Fruit fly (Drosophila melanogaster) whole organism, prepupa: ENCODE results near the gene sbr.

Experiments used
- CG10631 ChIP-seq: fragments of 200-800 bp; sonication (Bioruptor generic); optimal IDR thresholded peaks from 2 replicates; lab custom pipeline; 2016; ENCODE audit warnings: missing biosample characterization, missing genetic modification characterization
- CG10669 ChIP-seq: fragments of 200-800 bp; sonication (Bioruptor generic); optimal IDR thresholded peaks from 3 replicates; lab custom pipeline; 2018; ENCODE audit warnings: missing biosample characterization, mild to moderate bottlenecking, missing genetic modification characterization, moderate library complexity
- CG11762 ChIP-seq: fragments of 200-800 bp; sonication (Bioruptor generic); optimal IDR thresholded peaks from 3 replicates; lab custom pipeline; 2016; ENCODE audit warnings: missing biosample characterization, missing genetic modification characterization; ENCODE audit not compliant: insufficient read depth
- CG15336 ChIP-seq: fragments of 200-800 bp; sonication (Bioruptor generic); IDR thresholded peaks from 2 replicates; pipeline ENCODE4 v1.3.6; 2022; ENCODE audit warnings: missing biosample characterization, missing genetic modification characterization
- CG3032 ChIP-seq: fragments of 200-800 bp; optimal IDR thresholded peaks from 2 replicates; lab custom pipeline; 2019; ENCODE audit warnings: missing biosample characterization, mild to moderate bottlenecking, missing genetic modification characterization, moderate library complexity
- CG31627 ChIP-seq: fragments of 200-800 bp; sonication (Bioruptor generic); optimal IDR thresholded peaks from 3 replicates; lab custom pipeline; 2016; ENCODE audit warnings: missing biosample characterization, missing genetic modification characterization
- CG32006 ChIP-seq: fragments of 200-800 bp; sonication (Bioruptor generic); optimal IDR thresholded peaks from 3 replicates; lab custom pipeline; 2017; ENCODE audit warnings: missing biosample characterization, mild to moderate bottlenecking, missing genetic modification characterization
- CG34406 ChIP-seq: fragments of 200-800 bp; sonication (Bioruptor generic); optimal IDR thresholded peaks from 3 replicates; lab custom pipeline; 2016; ENCODE audit warnings: missing biosample characterization, missing genetic modification characterization
- CG3919 ChIP-seq: fragments of 200-800 bp; sonication (Bioruptor generic); optimal IDR thresholded peaks from 3 replicates; lab custom pipeline; 2016; ENCODE audit warnings: missing biosample characterization, missing genetic modification characterization
- CG6163 ChIP-seq: fragments of 200-800 bp; sonication (Bioruptor generic); IDR thresholded peaks from 3 replicates; pipeline ENCODE4 v1.3.6; 2022; ENCODE audit warnings: missing biosample characterization, missing genetic modification characterization
- CG6276 ChIP-seq: fragments of 200-800 bp; sonication (Bioruptor generic); optimal IDR thresholded peaks from 2 replicates; lab custom pipeline; 2017; ENCODE audit warnings: missing biosample characterization, mild to moderate bottlenecking, missing genetic modification characterization
- CG6792 ChIP-seq: fragments of 200-800 bp; sonication (Bioruptor generic); optimal IDR thresholded peaks from 3 replicates; lab custom pipeline; 2016; ENCODE audit warnings: missing biosample characterization, missing genetic modification characterization
- CG6854 ChIP-seq: fragments of 200-800 bp; sonication (Bioruptor generic); optimal IDR thresholded peaks from 2 replicates; lab custom pipeline; 2017; ENCODE audit warnings: missing biosample characterization, mild to moderate bottlenecking, missing genetic modification characterization
- CG7368 ChIP-seq: fragments of 200-800 bp; sonication (Bioruptor generic); optimal IDR thresholded peaks from 3 replicates; lab custom pipeline; 2016; ENCODE audit warnings: missing biosample characterization, missing genetic modification characterization
- CG8119 ChIP-seq: fragments of 200-800 bp; sonication (Bioruptor generic); IDR thresholded peaks from 3 replicates; pipeline ENCODE4 v1.3.6; 2022; ENCODE audit warnings: missing biosample characterization, missing genetic modification characterization
- CG8319 ChIP-seq: fragments of 200-800 bp; sonication (Bioruptor generic); optimal IDR thresholded peaks from 3 replicates; lab custom pipeline; 2016; ENCODE audit warnings: missing biosample characterization, missing genetic modification characterization
- CG9139 ChIP-seq: fragments of 200-800 bp; sonication (Bioruptor generic); optimal IDR thresholded peaks from 3 replicates; lab custom pipeline; 2017; ENCODE audit warnings: missing biosample characterization, mild to moderate bottlenecking, missing genetic modification characterization
- Eip75B ChIP-seq: fragments of 200-800 bp; sonication (Bioruptor generic); optimal IDR thresholded peaks from 3 replicates; lab custom pipeline; 2016; ENCODE audit warnings: missing biosample characterization, missing genetic modification characterization
- Eip78C ChIP-seq: fragments of 200-800 bp; sonication (Bioruptor generic); peaks from one replicate; lab custom pipeline; 2016; ENCODE audit warnings: missing biosample characterization, missing genetic modification characterization
- Eip93F ChIP-seq: fragments of 200-800 bp; sonication (Bioruptor generic); optimal IDR thresholded peaks from 2 replicates; lab custom pipeline; 2016; ENCODE audit warnings: missing biosample characterization, mild to moderate bottlenecking, missing genetic modification characterization
- Ets96B ChIP-seq: fragments of 200-800 bp; optimal IDR thresholded peaks from 2 replicates; lab custom pipeline; 2019; ENCODE audit warnings: missing biosample characterization, mild to moderate bottlenecking, missing genetic modification characterization, moderate library complexity
- Gug ChIP-seq: fragments of 200-800 bp; sonication (Bioruptor generic); IDR thresholded peaks from 2 replicates; pipeline ENCODE4 v1.3.6; 2022; ENCODE audit warnings: missing biosample characterization, missing genetic modification characterization
- Hr38 ChIP-seq: sonication (Bioruptor generic); optimal IDR thresholded peaks from 2 replicates; lab custom pipeline; 2016; ENCODE audit warnings: missing biosample characterization, missing genetic modification characterization
- Hr39 ChIP-seq: fragments of 200-800 bp; sonication (Bioruptor generic); optimal IDR thresholded peaks from 2 replicates; lab custom pipeline; 2016; ENCODE audit warnings: missing biosample characterization, missing genetic modification characterization
- Hr4 ChIP-seq: fragments of 200-800 bp; sonication (Bioruptor generic); optimal IDR thresholded peaks from 3 replicates; lab custom pipeline; 2016; ENCODE audit warnings: missing biosample characterization, missing genetic modification characterization
- Lpt ChIP-seq: fragments of 200-800 bp; sonication (Bioruptor generic); optimal IDR thresholded peaks from 3 replicates; lab custom pipeline; 2016; ENCODE audit warnings: missing biosample characterization, missing genetic modification characterization
- Met ChIP-seq: fragments of 200-800 bp; sonication (Bioruptor generic); optimal IDR thresholded peaks from 3 replicates; lab custom pipeline; 2016; ENCODE audit warnings: missing biosample characterization, missing genetic modification characterization
- OdsH ChIP-seq: fragments of 200-800 bp; sonication (Bioruptor generic); optimal IDR thresholded peaks from 3 replicates; lab custom pipeline; 2016; ENCODE audit warnings: missing biosample characterization, missing genetic modification characterization
- Smox ChIP-seq: fragments of 200-800 bp; sonication (Bioruptor generic); optimal IDR thresholded peaks from 3 replicates; lab custom pipeline; 2016; ENCODE audit warnings: missing biosample characterization, missing genetic modification characterization
- Sox102F ChIP-seq: fragments of 200-800 bp; sonication (Bioruptor generic); optimal IDR thresholded peaks from 2 replicates; lab custom pipeline; 2016; ENCODE audit warnings: missing biosample characterization, mild to moderate bottlenecking, missing genetic modification characterization
- Sox14 ChIP-seq: fragments of 200-800 bp; sonication (Bioruptor generic); optimal IDR thresholded peaks from 3 replicates; lab custom pipeline; 2016; ENCODE audit warnings: missing biosample characterization, missing genetic modification characterization
- Sox15 ChIP-seq: fragments of 200-800 bp; sonication (Bioruptor generic); optimal IDR thresholded peaks from 3 replicates; lab custom pipeline; 2016; ENCODE audit warnings: missing biosample characterization, missing genetic modification characterization
- acj6 ChIP-seq: fragments of 200-800 bp; sonication (Bioruptor generic); optimal IDR thresholded peaks from 3 replicates; lab custom pipeline; 2016; ENCODE audit warnings: missing biosample characterization, missing genetic modification characterization
- cyc ChIP-seq: fragments of 200-800 bp; sonication (Bioruptor generic); optimal IDR thresholded peaks from 3 replicates; lab custom pipeline; 2016; ENCODE audit warnings: missing biosample characterization, missing genetic modification characterization
- dac ChIP-seq: fragments of 200-800 bp; sonication (Bioruptor generic); optimal IDR thresholded peaks from 2 replicates; lab custom pipeline; 2017; ENCODE audit warnings: missing biosample characterization, mild to moderate bottlenecking, missing genetic modification characterization
- dsx ChIP-seq: fragments of 200-800 bp; optimal IDR thresholded peaks from 3 replicates; lab custom pipeline; 2019; ENCODE audit warnings: missing biosample characterization, mild to moderate bottlenecking, missing genetic modification characterization, moderate library complexity; ENCODE audit not compliant: poor library complexity, severe bottlenecking
- eg ChIP-seq: fragments of 200-800 bp; sonication (Bioruptor generic); IDR thresholded peaks from 3 replicates; pipeline ENCODE4 v1.3.6; 2022; ENCODE audit warnings: missing biosample characterization, missing genetic modification characterization
- esn ChIP-seq: fragments of 200-800 bp; sonication (Bioruptor generic); optimal IDR thresholded peaks from 2 replicates; lab custom pipeline; 2016; ENCODE audit warnings: missing biosample characterization, mild to moderate bottlenecking, missing genetic modification characterization, moderate library complexity
- fd59A ChIP-seq: fragments of 200-800 bp; sonication (Bioruptor generic); optimal IDR thresholded peaks from 2 replicates; lab custom pipeline; 2017; ENCODE audit warnings: missing biosample characterization, mild to moderate bottlenecking, missing genetic modification characterization, missing genetic modification reagents
- fkh ChIP-seq: fragments of 200-800 bp; sonication (Bioruptor generic); optimal IDR thresholded peaks from 3 replicates; lab custom pipeline; 2017; ENCODE audit warnings: missing biosample characterization, mild to moderate bottlenecking, missing genetic modification characterization, moderate library complexity
- net ChIP-seq: fragments of 200-800 bp; sonication (Bioruptor generic); optimal IDR thresholded peaks from 3 replicates; lab custom pipeline; 2016; ENCODE audit warnings: missing biosample characterization, missing genetic modification characterization
- pdm3 ChIP-seq: fragments of 200-800 bp; sonication (Bioruptor generic); optimal IDR thresholded peaks from 3 replicates; lab custom pipeline; 2016; ENCODE audit warnings: missing biosample characterization, missing genetic modification characterization
- spab ChIP-seq: fragments of 200-800 bp; sonication (Bioruptor generic); optimal IDR thresholded peaks from 2 replicates; lab custom pipeline; 2017; ENCODE audit warnings: missing biosample characterization, mild to moderate bottlenecking, missing genetic modification characterization, missing genetic modification reagents
- ss ChIP-seq, 2 experiments: fragments of 200-800 bp; sonication (Bioruptor generic); optimal IDR thresholded peaks; 2 replicates in 1 of 2; 3 replicates in 1 of 2; lab custom pipeline; 2017 to 2018; ENCODE audit warnings: mild to moderate bottlenecking in 2 of 2, missing biosample characterization in 2 of 2, missing genetic modification characterization in 2 of 2, moderate library complexity in 1 of 2
- svp ChIP-seq: fragments of 200-800 bp; sonication (Bioruptor generic); peaks from one replicate; lab custom pipeline; 2016; ENCODE audit warnings: missing biosample characterization, missing genetic modification characterization
- topi ChIP-seq: fragments of 200-800 bp; sonication (Bioruptor generic); optimal IDR thresholded peaks from 3 replicates; lab custom pipeline; 2016; ENCODE audit warnings: missing biosample characterization, missing genetic modification characterization
- vri ChIP-seq: fragments of 200-800 bp; sonication (Bioruptor generic); optimal IDR thresholded peaks from 3 replicates; lab custom pipeline; 2016; ENCODE audit warnings: missing biosample characterization, mild to moderate bottlenecking, missing genetic modification characterization

The sbr gene

DNA sequence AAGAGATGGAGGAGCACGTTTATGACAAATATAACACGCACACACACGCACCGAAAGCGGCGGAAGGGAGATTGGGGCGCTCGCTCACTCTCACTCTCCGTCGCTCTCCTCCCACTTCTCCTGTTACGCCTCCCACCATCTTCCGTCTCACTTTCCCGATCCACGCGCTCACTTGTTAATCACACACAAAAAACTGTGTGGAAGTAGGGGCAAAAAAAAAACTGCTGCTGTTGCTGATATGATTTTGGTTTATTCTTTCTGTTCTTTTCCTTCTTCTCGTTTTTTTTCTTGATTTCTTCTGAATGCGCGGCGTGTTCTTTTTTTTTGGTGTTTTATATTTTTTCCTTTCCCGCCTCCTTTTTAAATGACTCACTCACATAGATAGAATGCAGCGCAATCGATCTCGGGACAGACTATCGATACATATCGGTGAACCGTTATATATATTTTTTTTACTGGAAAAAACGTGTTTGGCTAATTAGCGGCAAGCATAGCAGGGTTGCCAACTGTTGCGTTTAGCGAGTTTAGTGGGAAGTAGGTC lies 41.2 kb downstream of the sbr start (continued):
- TF ChIP-seq spab (GFP tag; lab: Kevin White, UChicago) = peak; percentile 83
- TF ChIP-seq CG10669 (GFP tag; lab: Kevin White, UChicago) = peak; percentile 76
- TF ChIP-seq Ets96B (tag; lab: Kevin White, UChicago) = peak; percentile 68
- TF ChIP-seq svp (GFP tag; lab: Kevin White, UChicago) = peak; percentile 76
- peak; percentile 70 for TF ChIP-seq CG34406
- TF ChIP-seq OdsH (GFP tag; lab: Kevin White, UChicago) = peak; percentile 27
- TF ChIP-seq dac (GFP tag; lab: Kevin White, UChicago) = peak; percentile 11
- peak; percentile 48 for TF ChIP-seq CG6792 (GFP tag; lab: Kevin White, UChicago)
- TF ChIP-seq Gug (GFP tag; lab: Robert Waterston, UW) = peak; percentile 59
- TF ChIP-seq cyc (GFP tag; lab: Kevin White, UChicago) = no peak
- TF ChIP-seq CG32006 (GFP tag; lab: Kevin White, UChicago) = peak; percentile 45
- peak; percentile 42 for TF ChIP-seq esn
- TF ChIP-seq CG15336 (GFP tag; lab: Robert Waterston, UW) = peak; percentile 50
- TF ChIP-seq Hr38 = no peak
- peak; percentile 39 for TF ChIP-seq fd59A (GFP tag; lab: Kevin White, UChicago)
- TF ChIP-seq Hr39 (GFP tag; lab: Kevin White, UChicago) = no peak
- TF ChIP-seq Lpt (GFP tag; lab: Kevin White, UChicago) = peak; percentile 25
- peak; percentile 11 for TF ChIP-seq CG10631 (GFP tag; lab: Kevin White, UChicago)
- peak; percentile 70 for TF ChIP-seq Met (GFP tag; lab: Kevin White, UChicago)
- TF ChIP-seq net (GFP tag; lab: Kevin White, UChicago) = peak; percentile 70
- peak; percentile 39 for TF ChIP-seq fkh (GFP tag; lab: Kevin White, UChicago)
- peak; percentile 66 for TF ChIP-seq CG3032
- TF ChIP-seq CG9139 (GFP tag; lab: Kevin White, UChicago) = peak; percentile 93
- TF ChIP-seq Sox102F (GFP tag; lab: Kevin White, UChicago) = peak; percentile 75
- peak; percentile 85 for TF ChIP-seq eg (GFP tag; lab: Robert Waterston, UW)
- no peak for TF ChIP-seq Eip93F (GFP tag; lab: Kevin White, UChicago)
- TF ChIP-seq Eip78C (GFP tag; lab: Kevin White, UChicago) = peak; percentile 79
- TF ChIP-seq CG7368 (GFP tag; lab: Kevin White, UChicago) = peak; percentile 52
- no peak for TF ChIP-seq Sox15 (GFP tag; lab: Kevin White, UChicago)
- peak; percentile 84 for TF ChIP-seq CG6854
- TF ChIP-seq ss (GFP tag; optimal IDR thresholded peaks at IDR 0.05; lab: Kevin White, UChicago) = peak; percentile 94
- TF ChIP-seq vri (GFP tag; lab: Kevin White, UChicago) = peak; percentile 78
- peak; percentile 75 for TF ChIP-seq dsx (GFP tag; lab: Kevin White, UChicago)
- TF ChIP-seq CG6163 = peak; percentile 92
- peak; percentile 26 for TF ChIP-seq Sox14 (GFP tag; lab: Kevin White, UChicago)

DNA sequence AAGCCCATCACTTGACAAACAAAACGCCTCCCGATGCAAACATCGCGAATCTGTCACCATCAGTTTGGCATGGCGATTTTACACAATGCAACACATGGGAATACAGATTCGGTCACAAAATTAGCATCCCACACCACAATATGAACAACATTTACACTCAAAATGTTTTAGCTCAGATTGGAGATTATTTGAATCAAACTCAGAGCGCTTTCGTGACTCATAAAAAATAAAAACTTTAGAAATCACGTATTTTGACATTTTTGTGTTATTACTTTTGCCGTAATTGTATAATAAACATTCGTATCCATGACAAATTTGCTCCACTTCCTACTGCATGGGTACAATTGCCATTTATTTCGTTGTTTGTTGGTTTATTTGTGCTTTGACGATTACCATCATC lies 42.9 kb downstream of the sbr start:
- peak; percentile 0 for TF ChIP-seq CG10669 (GFP tag; lab: Kevin White, UChicago)
- TF ChIP-seq OdsH (GFP tag; lab: Kevin White, UChicago) = peak; percentile 5
- peak; percentile 28 for TF ChIP-seq acj6 (GFP tag; lab: Kevin White, UChicago)
- TF ChIP-seq Hr39 (GFP tag; lab: Kevin White, UChicago) = peak; percentile 46
- TF ChIP-seq CG3919 (GFP tag; lab: Kevin White, UChicago) = no peak
- peak; percentile 49; the same call in 1 of the 3 replicates for TF ChIP-seq eg (GFP tag; lab: Robert Waterston, UW)
- TF ChIP-seq topi (GFP tag; lab: Kevin White, UChicago) = peak; percentile 14
- no peak for TF ChIP-seq CG11762 (GFP tag; lab: Kevin White, UChicago)
- TF ChIP-seq Ets96B (tag; lab: Kevin White, UChicago) = no peak
- no peak; the same call in 2 of the 3 replicates for TF ChIP-seq CG8119
- peak; percentile 48 for TF ChIP-seq Hr4 (GFP tag; lab: Kevin White, UChicago)
- no peak for TF ChIP-seq CG6276 (GFP tag; lab: Kevin White, UChicago)
- TF ChIP-seq Sox102F (GFP tag; lab: Kevin White, UChicago) = peak; percentile 8
- TF ChIP-seq esn = peak; percentile 37
- peak; percentile 13 for TF ChIP-seq CG32006 (GFP tag; lab: Kevin White, UChicago)
- peak; percentile 51 for TF ChIP-seq Eip78C (GFP tag; lab: Kevin White, UChicago)
- peak; percentile 15 for TF ChIP-seq Sox14 (GFP tag; lab: Kevin White, UChicago)
- TF ChIP-seq CG31627 (GFP tag; lab: Kevin White, UChicago) = peak; percentile 27
- peak; percentile 35 for TF ChIP-seq Met (GFP tag; lab: Kevin White, UChicago)
- peak; percentile 30 for TF ChIP-seq cyc (GFP tag; lab: Kevin White, UChicago)
- TF ChIP-seq net (GFP tag; lab: Kevin White, UChicago) = peak; percentile 36
- no peak for TF ChIP-seq ss (GFP tag; optimal IDR thresholded peaks at IDR 0.05; lab: Kevin White, UChicago)
- TF ChIP-seq pdm3 = peak; percentile 24
- no peak for TF ChIP-seq CG8319 (GFP tag; lab: Kevin White, UChicago)
- TF ChIP-seq CG15336 (GFP tag; lab: Robert Waterston, UW) = peak; percentile 47
- TF ChIP-seq Smox (GFP tag; lab: Kevin White, UChicago) = peak; percentile 19
- no peak for TF ChIP-seq Eip75B (GFP tag; lab: Kevin White, UChicago)
- TF ChIP-seq CG6163 = peak; percentile 64; the same call in 2 of the 3 replicates
- TF ChIP-seq dac (GFP tag; lab: Kevin White, UChicago) = no peak
- no peak for TF ChIP-seq fkh (GFP tag; lab: Kevin White, UChicago)
